Worm (Caenorhabditis elegans) whole organism, L4 larva: ENCODE results near the gene zfp-1.

Experiments
- F49E8.2 ChIP-seq: sonication (generic microtip); optimal IDR thresholded peaks from 2 replicates; lab custom pipeline; 2016; ENCODE audit warnings: missing compliant biosample characterization, mild to moderate bottlenecking, missing genetic modification characterization, borderline replicate concordance
- ces-1 ChIP-seq: fragments of 150-350 bp; sonication (generic microtip); optimal IDR thresholded peaks from 4 replicates; lab custom pipeline; 2014; ENCODE audit warnings: missing biosample characterization, missing genetic modification reagents, missing genetic modification characterization
- daf-12 ChIP-seq: fragments of 150-350 bp; optimal IDR thresholded peaks from 2 replicates; lab custom pipeline; 2014; ENCODE audit warnings: missing biosample characterization, missing genetic modification reagents, missing genetic modification characterization
- daf-19 ChIP-seq: fragments of 200-800 bp; sonication (Bioruptor generic); conservative IDR thresholded peaks from 2 replicates; pipeline ENCODE4 v1.3.6; 2022; ENCODE audit warnings: missing genetic modification characterization, missing compliant biosample characterization
- lin-38 ChIP-seq: fragments of 200-800 bp; sonication (Bioruptor generic); IDR thresholded peaks from 2 replicates; pipeline ENCODE4 v1.3.6; 2022; ENCODE audit warnings: missing genetic modification reagents, missing genetic modification characterization, missing compliant biosample characterization
- lsy-2 ChIP-seq, 2 experiments: fragments of 150-350 bp in 1 of 2; sonication (generic microtip) in 1 of 2; optimal IDR thresholded peaks; 2 replicates each; lab custom pipeline; 2014 to 2017; ENCODE audit warnings: missing biosample characterization in 2 of 2, missing genetic modification characterization in 2 of 2
- mdl-1 ChIP-seq, 2 experiments: fragments of 150-350 bp in 1 of 2; sonication (generic microtip) in 1 of 2; optimal IDR thresholded peaks; 2 replicates each; lab custom pipeline; 2014 to 2017; ENCODE audit warnings: missing biosample characterization in 2 of 2, missing genetic modification characterization in 2 of 2
- nhr-111 ChIP-seq: fragments of 200-800 bp; sonication (Bioruptor generic); optimal IDR thresholded peaks from 2 replicates; lab custom pipeline; 2018; ENCODE audit warnings: mild to moderate bottlenecking, missing genetic modification characterization, missing compliant biosample characterization
- nhr-237 ChIP-seq: sonication (generic microtip); optimal IDR thresholded peaks from 2 replicates; lab custom pipeline; 2017; ENCODE audit warnings: missing biosample characterization, missing genetic modification characterization
- nhr-6 ChIP-seq: fragments of 150-350 bp; optimal IDR thresholded peaks from 2 replicates; lab custom pipeline; 2014; ENCODE audit warnings: missing biosample characterization, missing genetic modification characterization
- pqm-1 ChIP-seq: sonication (generic microtip); optimal IDR thresholded peaks from 2 replicates; lab custom pipeline; 2017; ENCODE audit warnings: missing biosample characterization, missing genetic modification characterization
- skn-1 ChIP-seq: fragments of 150-350 bp; optimal IDR thresholded peaks from 2 replicates; lab custom pipeline; 2014; ENCODE audit warnings: missing biosample characterization, missing genetic modification characterization
- unc-39 ChIP-seq: sonication (generic microtip); optimal IDR thresholded peaks from 2 replicates; lab custom pipeline; 2017; ENCODE audit warnings: missing biosample characterization, missing genetic modification characterization
- unc-62 ChIP-seq, 3 experiments: fragments of 150-350 bp in 1 of 3; sonication (generic microtip); optimal IDR thresholded peaks in 2 of 3; peaks in 1 of 3; 1 replicate in 1 of 3; 2 replicates in 2 of 3; lab custom pipeline; 2014 to 2017; ENCODE audit warnings: missing biosample characterization in 3 of 3, missing genetic modification characterization in 3 of 3, missing genetic modification reagents in 3 of 3, missing genotype in 1 of 3

DNA sequence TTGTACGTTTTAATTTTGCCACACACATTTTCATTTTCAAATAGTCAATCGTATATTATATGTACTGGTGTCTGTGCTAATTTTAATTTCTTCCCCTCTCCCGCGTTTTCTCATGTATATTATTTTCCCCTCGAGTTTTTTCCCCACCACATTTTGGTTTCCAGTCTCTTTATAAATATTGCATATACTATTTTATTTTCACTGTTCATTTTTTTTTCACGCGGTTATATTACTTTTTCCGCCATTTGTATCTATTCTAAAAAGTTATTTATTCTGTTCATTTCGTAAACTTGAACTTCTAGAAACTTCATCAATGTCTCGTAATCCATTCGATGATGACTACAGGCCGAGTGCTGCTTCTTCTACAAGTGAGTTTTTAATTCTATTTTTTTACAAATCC lies 15.4 kb upstream of the zfp-1 start, which contains the start of gene snap-29:
- TF ChIP-seq ces-1 (no peak), F49E8.2 (no peak), unc-39 (tag; lab: Kevin White, UChicago) (no peak), nhr-6 (tag; lab: Kevin White, UChicago) (no peak), nhr-237 (tag; lab: Kevin White, UChicago) (no peak), lsy-2 (tag; optimal IDR thresholded peaks at IDR 0.05; lab: Kevin White, UChicago) (no peak), lin-38 (GFP tag; lab: Robert Waterston, UW) (no peak), nhr-111 (GFP tag; lab: Kevin White, UChicago) (no peak), pqm-1 (tag; lab: Kevin White, UChicago) (no peak), skn-1 (no peak), mdl-1 (tag; optimal IDR thresholded peaks at IDR 0.05; lab: Kevin White, UChicago) (no peak), daf-19 (GFP tag; lab: Robert Waterston, UW) (no peak), unc-62 (GFP tag; optimal IDR thresholded peaks at IDR 0.05 in 1 of 2; lab: Kevin White, UChicago) (no peak), unc-62 (tag; optimal IDR thresholded peaks at IDR 0.05; lab: Kevin White, UChicago) (no peak), daf-12 (no peak)
